Worm (Caenorhabditis elegans): ENCODE measurements around the gene F56D6.14.

- TF ChIP-seq pha-4 (GFP tag; IDR thresholded peaks at IDR 0.05) (no peak), pha-4 (tag; optimal IDR thresholded peaks at IDR 0.05) (no peak), zip-2 (tag; optimal IDR thresholded peaks at IDR 0.05) (no peak), nhr-237 (tag; optimal IDR thresholded peaks at IDR 0.05) (no peak), mxl-2 (GFP tag; conservative IDR thresholded peaks at IDR 0.05) (no peak), unc-39 (tag; optimal IDR thresholded peaks at IDR 0.05) (no peak), aha-1 (tag) (peak; percentile 87), lsy-2 (tag; optimal IDR thresholded peaks at IDR 0.05) (no peak), duxl-1 (tag; optimal IDR thresholded peaks at IDR 0.05; ENCODE audit: poor library complexity) (no peak), egl-27 (tag; optimal IDR thresholded peaks at IDR 0.05) (no peak)
Observed at ce11 chrIV:3941658-3942328, 24.3 kb downstream of the F56D6.14 start, which contains the start of gene clec-174.
